Fruit fly (Drosophila melanogaster) whole organism: ENCODE data around the gene Polr3E.

Source experiments
- CG8478 ChIP-seq: fragments of >200 bp; optimal IDR thresholded peaks from 2 replicates; lab custom pipeline; 2018; ENCODE audit warnings: inconsistent platforms
- Dll ChIP-seq: fragments of >200 bp; optimal IDR thresholded peaks from 2 replicates; lab custom pipeline; 2017
- EcR ChIP-seq, 2 experiments: fragments of >200 bp; optimal IDR thresholded peaks; 2 replicates each; lab custom pipeline; 2017; ENCODE audit warnings: missing biosample characterization in 2 of 2, missing genetic modification characterization in 2 of 2, missing genetic modification reagents in 2 of 2
- pan ChIP-seq: fragments of >200 bp; optimal IDR thresholded peaks from 2 replicates; lab custom pipeline; 2017
- psq ChIP-seq: fragments of >200 bp; optimal IDR thresholded peaks from 2 replicates; lab custom pipeline; 2017
- usp ChIP-seq: fragments of >200 bp; optimal IDR thresholded peaks from 2 replicates; lab custom pipeline; 2017; ENCODE audit warnings: missing biosample characterization, missing genetic modification characterization, mixed read lengths

DNA sequence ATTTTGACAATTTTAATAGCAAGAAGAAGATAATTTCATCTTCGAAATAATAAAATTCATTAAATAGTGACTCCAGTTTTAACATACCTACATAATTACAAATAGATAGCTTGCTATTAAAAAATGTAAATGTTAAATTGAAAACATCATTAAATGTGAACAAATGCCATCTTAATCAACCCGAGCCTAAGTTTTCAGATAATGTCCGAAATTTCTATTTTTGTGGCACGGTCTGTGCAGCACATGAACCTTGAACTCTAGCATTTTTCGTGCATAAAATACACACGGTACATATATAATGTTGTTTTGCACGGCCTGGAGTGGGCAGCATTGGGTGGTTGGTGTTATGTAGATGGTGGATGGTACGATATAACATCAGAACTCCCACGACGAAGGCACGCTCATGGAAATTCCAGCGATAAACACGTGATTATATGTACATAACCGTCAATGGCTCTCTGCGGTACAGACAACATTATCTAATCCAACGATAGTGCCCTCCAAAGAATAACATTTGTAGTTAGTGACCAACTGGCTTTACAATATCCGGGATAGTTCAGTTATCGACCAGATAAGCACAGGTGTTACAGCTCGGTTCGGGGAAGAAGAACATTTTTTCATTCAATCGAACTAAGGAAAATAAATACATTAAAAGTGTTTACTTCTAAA, 18.6 kb downstream of the Polr3E start:
- TF ChIP-seq CG8478 (no peak), psq (lab: Kevin White, UChicago) (no peak), usp (no peak), Dll (lab: Kevin White, UChicago) (no peak), pan (lab: Kevin White, UChicago) (no peak), EcR (GFP tag; optimal IDR thresholded peaks at IDR 0.05; lab: Kevin White, UChicago) (no peak)
